Worm (Caenorhabditis elegans) whole organism, young adult: ENCODE results near the gene tag-340.

Experiments
- Y79H2A.3 ChIP-seq: fragments of 200-800 bp; sonication (Bioruptor generic); conservative IDR thresholded peaks from 2 replicates; pipeline ENCODE4 v1.3.6; 2022; ENCODE audit warnings: missing genetic modification reagents, missing genetic modification characterization, missing compliant biosample characterization
- ama-1 ChIP-seq, 3 experiments: fragments of 150-350 bp in 1 of 3; sonication (generic microtip) in 2 of 3; optimal IDR thresholded peaks; 2 replicates each; lab custom pipeline; 2014 to 2018; ENCODE audit warnings: missing biosample characterization in 2 of 3, missing genetic modification characterization in 2 of 3, missing genetic modification reagents in 2 of 3
- ztf-25 ChIP-seq: fragments of 200-800 bp; sonication (Bioruptor generic); IDR thresholded peaks from 2 replicates; pipeline ENCODE4 v1.3.6; 2022; ENCODE audit warnings: missing genetic modification reagents, missing genetic modification characterization, missing compliant biosample characterization

DNA sequence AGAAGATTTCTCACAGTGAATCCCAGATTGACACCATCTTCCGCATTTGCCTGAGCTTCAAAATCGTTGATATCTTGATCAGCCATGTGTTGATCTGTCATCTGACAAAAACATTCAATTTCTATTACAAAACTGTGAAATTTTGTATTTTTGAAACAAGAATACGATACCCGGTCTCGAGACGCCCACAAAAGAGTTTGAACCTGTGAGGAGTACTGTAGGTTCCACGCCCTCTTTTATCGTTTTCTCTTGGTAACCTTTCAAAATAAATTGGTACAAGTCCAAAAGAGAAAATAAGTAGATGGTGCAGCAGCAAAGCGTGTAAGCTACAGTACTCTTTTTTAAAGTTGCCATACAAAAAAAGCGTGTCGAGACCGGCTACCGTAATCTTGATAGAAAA, 9.6 kb downstream of the tag-340 start, which contains the start of gene F26F4.12:
- no peak for TF ChIP-seq ztf-25 (GFP tag; lab: Robert Waterston, UW)
- TF ChIP-seq Y79H2A.3 (GFP tag; lab: Robert Waterston, UW): no peak
- TF ChIP-seq ama-1 (optimal IDR thresholded peaks at IDR 0.05; lab: Kevin White, UChicago): no peak
- no peak for TF ChIP-seq ama-1 (GFP tag; optimal IDR thresholded peaks at IDR 0.05; lab: Kevin White, UChicago)
